Worm (Caenorhabditis elegans): Measurements from ENCODE around the gene C46A5.1.
A peak's percentile ranks its signal among the peaks of the same experiment; 100 is the strongest.

The C46A5.1 gene

ce11 chrIV:7790801-7791588 lies 27.3 kb downstream of the C46A5.1 start, which contains the start of gene rsp-6 (continued):
- TF ChIP-seq let-607 (tag; optimal IDR thresholded peaks at IDR 0.05) = peak in 1 of 2 experiments; percentile 60
- peak; percentile 13 for TF ChIP-seq pha-4 (tag; optimal IDR thresholded peaks at IDR 0.05)
- no peak for TF ChIP-seq nhr-27 (tag; optimal IDR thresholded peaks at IDR 0.05)
- peak; percentile 17 for TF ChIP-seq nhr-80 (tag; optimal IDR thresholded peaks at IDR 0.05)
- no peak for TF ChIP-seq K11D2.4 (GFP tag; IDR thresholded peaks at IDR 0.05)
- peak; percentile 88 for TF ChIP-seq tlf-1 (GFP tag; optimal IDR thresholded peaks at IDR 0.05)
- no peak for TF ChIP-seq egl-18 (GFP tag; IDR thresholded peaks at IDR 0.05)
- TF ChIP-seq ama-1 (optimal IDR thresholded peaks at IDR 0.05) = peak; percentile 28
- TF ChIP-seq ama-1 (GFP tag; optimal IDR thresholded peaks at IDR 0.05) = peak in 1 of 2 experiments; percentile 29
- TF ChIP-seq nhr-90 (tag; optimal IDR thresholded peaks at IDR 0.05) = peak; percentile 19
- no peak for TF ChIP-seq F55B11.4 (tag; optimal IDR thresholded peaks at IDR 0.05; ENCODE audit: borderline replicate concordance, insufficient read depth)
- peak; percentile 43; the same call in 1 of the 2 replicates for TF ChIP-seq C17E4.6 (GFP tag; IDR thresholded peaks at IDR 0.05)
- TF ChIP-seq atf-7 (tag; optimal IDR thresholded peaks at IDR 0.05) = no peak
- no peak for TF ChIP-seq lir-1 (GFP tag; conservative IDR thresholded peaks at IDR 0.05)
- peak; percentile 59 for TF ChIP-seq attf-5 (GFP tag; optimal IDR thresholded peaks at IDR 0.05)
- no peak for TF ChIP-seq hlh-12 (tag; optimal IDR thresholded peaks at IDR 0.05)
- peak; percentile 77 for TF ChIP-seq B0019.2 (GFP tag; conservative IDR thresholded peaks at IDR 0.05)
- no peak for TF ChIP-seq akir-1 (GFP tag; optimal IDR thresholded peaks at IDR 0.05)
- TF ChIP-seq lin-54 (GFP tag; optimal IDR thresholded peaks at IDR 0.05) = peak; percentile 88
- peak; percentile 58 for TF ChIP-seq tbp1 (GFP tag; optimal IDR thresholded peaks at IDR 0.05)
- peak; percentile 88 for TF ChIP-seq madf-10 (tag; optimal IDR thresholded peaks at IDR 0.05)
- TF ChIP-seq ztf-28 (GFP tag; IDR thresholded peaks at IDR 0.05) = 0 out of 2 replicates have a peak, but pooled peaks have one; percentile 8
- TF ChIP-seq attf-3 (GFP tag; conservative IDR thresholded peaks at IDR 0.05) = peak; percentile 30; the same call in 1 of the 2 replicates
- peak; percentile 64 for TF ChIP-seq egrh-3 (GFP tag; IDR thresholded peaks at IDR 0.05)
- TF ChIP-seq snpc-4 (GFP tag; optimal IDR thresholded peaks at IDR 0.05) = peak; percentile 15
- TF ChIP-seq snpc-4 (tag; optimal IDR thresholded peaks at IDR 0.05) = peak; percentile 36 to 74 (median 62)
- peak; percentile 27 for TF ChIP-seq ztf-18 (tag; optimal IDR thresholded peaks at IDR 0.05)
- peak; percentile 76 for TF ChIP-seq cebp-1 (GFP tag; IDR thresholded peaks at IDR 0.05)
- peak; percentile 84 for TF ChIP-seq cebp-1 (tag; optimal IDR thresholded peaks at IDR 0.05)
- peak; percentile 78 for TF ChIP-seq xnd-1 (tag; optimal IDR thresholded peaks at IDR 0.05)
- TF ChIP-seq ZK185.1 (tag; optimal IDR thresholded peaks at IDR 0.05; ENCODE audit: poor library complexity, severe bottlenecking) = peak; percentile 82
- TF ChIP-seq lin-35 (GFP tag; optimal IDR thresholded peaks at IDR 0.05) = peak; percentile 14 to 92 (median 56)
- peak; percentile 18; the same call in 1 of the 2 replicates for TF ChIP-seq Y67H2A.10 (GFP tag; conservative IDR thresholded peaks at IDR 0.05)
- peak; percentile 73 for TF ChIP-seq K12H6.12 (tag; optimal IDR thresholded peaks at IDR 0.05)
- 0 out of 2 replicates have a peak, but pooled peaks have one; percentile 70 for TF ChIP-seq let-526 (GFP tag; IDR thresholded peaks at IDR 0.05)
- TF ChIP-seq unc-62 (GFP tag; optimal IDR thresholded peaks at IDR 0.05) = no peak
- no peak for TF ChIP-seq somi-1 (GFP tag; optimal IDR thresholded peaks at IDR 0.05)
- TF ChIP-seq cebp-2 (GFP tag; IDR thresholded peaks at IDR 0.05) = no peak
- TF ChIP-seq zim-3 (tag; optimal IDR thresholded peaks at IDR 0.05) = no peak
- peak; percentile 81 for TF ChIP-seq madf-8 (GFP tag; conservative IDR thresholded peaks at IDR 0.05)
- TF ChIP-seq rcor-1 (GFP tag; IDR thresholded peaks at IDR 0.05) = peak; percentile 62
- TF ChIP-seq ekl-4 (GFP tag; IDR thresholded peaks at IDR 0.05) = peak; percentile 85
- TF ChIP-seq C06A6.2 (GFP tag; conservative IDR thresholded peaks at IDR 0.05) = no peak
- TF ChIP-seq lin-40 (tag; optimal IDR thresholded peaks at IDR 0.05) = peak; percentile 63
- peak; percentile 83 for TF ChIP-seq ceh-27 (GFP tag; optimal IDR thresholded peaks at IDR 0.05)
- no peak for TF ChIP-seq dpff-1 (tag; optimal IDR thresholded peaks at IDR 0.05)
- TF ChIP-seq lag-1 (GFP tag; IDR thresholded peaks at IDR 0.05) = no peak

Measured in whole organism, young adult.